Worm (Caenorhabditis elegans) whole organism, L4 larva: Measurements from ENCODE around the gene D1046.2.

ENCODE experiments used
- F10B5.3 ChIP-seq: sonication (generic microtip); optimal IDR thresholded peaks from 2 replicates; lab custom pipeline; 2016; ENCODE audit warnings: mild to moderate bottlenecking, missing genetic modification characterization, missing compliant biosample characterization
- F26F4.8 ChIP-seq: fragments of 200-800 bp; sonication (Bioruptor generic); conservative IDR thresholded peaks from 2 replicates; pipeline ENCODE4 v1.3.6; 2022; ENCODE audit warnings: missing genetic modification characterization, missing compliant biosample characterization
- F37D6.2 ChIP-seq: sonication (generic microtip); optimal IDR thresholded peaks from 2 replicates; lab custom pipeline; 2016; ENCODE audit warnings: mild to moderate bottlenecking, missing genetic modification characterization, missing compliant biosample characterization
- R02D3.7 ChIP-seq: fragments of 150-350 bp; sonication (generic microtip); optimal IDR thresholded peaks from 3 replicates; lab custom pipeline; 2014; ENCODE audit warnings: missing biosample characterization, missing genetic modification characterization
- T26A8.4 ChIP-seq: fragments of 200-800 bp; sonication (Bioruptor generic); IDR thresholded peaks from 2 replicates; pipeline ENCODE4 v1.3.6; 2022; ENCODE audit warnings: missing genetic modification characterization, missing compliant biosample characterization
- Y105C5A.15 ChIP-seq: fragments of 200-800 bp; sonication (Bioruptor generic); IDR thresholded peaks from 2 replicates; pipeline ENCODE4 v1.3.6; 2022; ENCODE audit warnings: missing genetic modification characterization, missing compliant biosample characterization
- Y48G9A.11 ChIP-seq: fragments of 200-800 bp; sonication (Bioruptor generic); IDR thresholded peaks from 2 replicates; pipeline ENCODE4 v1.3.6; 2022; ENCODE audit warnings: missing genetic modification reagents, missing genetic modification characterization, missing compliant biosample characterization
- Y75B8A.6 ChIP-seq: fragments of 200-800 bp; sonication (Bioruptor generic); IDR thresholded peaks from 2 replicates; pipeline ENCODE4 v1.3.6; 2022; ENCODE audit warnings: missing genetic modification reagents, missing genetic modification characterization, missing compliant biosample characterization
- ZK546.5 ChIP-seq, 2 experiments: sonication (generic microtip); optimal IDR thresholded peaks; 2 replicates each; lab custom pipeline; 2017; ENCODE audit warnings: missing biosample characterization in 2 of 2, missing genetic modification characterization in 2 of 2
- ama-1 ChIP-seq: fragments of 150-350 bp; optimal IDR thresholded peaks from 2 replicates; lab custom pipeline; 2014; ENCODE audit warnings: inconsistent platforms, mixed read lengths
- attf-4 ChIP-seq: sonication (generic microtip); optimal IDR thresholded peaks from 3 replicates; lab custom pipeline; 2017; ENCODE audit warnings: missing biosample characterization, missing genetic modification characterization
- ceh-32 ChIP-seq: sonication (generic microtip); optimal IDR thresholded peaks from 2 replicates; lab custom pipeline; 2016; ENCODE audit warnings: mild to moderate bottlenecking, missing genetic modification characterization, missing compliant biosample characterization; ENCODE audit not compliant: poor library complexity
- ceh-44 ChIP-seq: fragments of 200-800 bp; sonication (Bioruptor generic); IDR thresholded peaks from 2 replicates; pipeline ENCODE4 v1.3.6; 2022; ENCODE audit warnings: missing genetic modification reagents, missing genetic modification characterization, missing compliant biosample characterization
- ceh-82 ChIP-seq: sonication (generic microtip); optimal IDR thresholded peaks from 2 replicates; lab custom pipeline; 2017; ENCODE audit warnings: missing biosample characterization, missing genetic modification characterization
- ces-1 ChIP-seq: fragments of 150-350 bp; sonication (generic microtip); optimal IDR thresholded peaks from 4 replicates; lab custom pipeline; 2014; ENCODE audit warnings: missing biosample characterization, missing genetic modification reagents, missing genetic modification characterization
- ctbp-1 ChIP-seq: fragments of 200-800 bp; sonication (Bioruptor generic); IDR thresholded peaks from 2 replicates; pipeline ENCODE4 v1.3.6; 2022; ENCODE audit warnings: missing genetic modification reagents, missing genetic modification characterization, missing compliant biosample characterization
- daf-16 ChIP-seq, 3 experiments: sonication (generic microtip); optimal IDR thresholded peaks; 2 replicates each; lab custom pipeline; 2016 to 2017; ENCODE audit warnings: missing genetic modification characterization in 3 of 3, missing genetic modification reagents in 3 of 3, mild to moderate bottlenecking in 2 of 3, missing compliant biosample characterization in 2 of 3, missing biosample characterization in 1 of 3, moderate library complexity in 1 of 3
- daf-19 ChIP-seq: fragments of 200-800 bp; sonication (Bioruptor generic); conservative IDR thresholded peaks from 2 replicates; pipeline ENCODE4 v1.3.6; 2022; ENCODE audit warnings: missing genetic modification characterization, missing compliant biosample characterization
- dmd-6 ChIP-seq: fragments of 200-800 bp; sonication (Bioruptor generic); IDR thresholded peaks from 2 replicates; pipeline ENCODE4 v1.3.6; 2022; ENCODE audit warnings: missing genetic modification reagents, missing genetic modification characterization, missing compliant biosample characterization
- dmd-9 ChIP-seq: fragments of 200-800 bp; sonication (Bioruptor generic); IDR thresholded peaks from 2 replicates; pipeline ENCODE4 v1.3.6; 2022; ENCODE audit warnings: missing genetic modification reagents, missing genetic modification characterization, missing compliant biosample characterization
- dve-1 ChIP-seq: sonication (generic microtip); optimal IDR thresholded peaks from 2 replicates; lab custom pipeline; 2017; ENCODE audit warnings: antibody characterized with exemption, mild to moderate bottlenecking, missing genetic modification characterization, missing compliant biosample characterization; ENCODE audit not compliant: insufficient read depth
- egl-43 ChIP-seq: fragments of 200-800 bp; sonication (Bioruptor generic); IDR thresholded peaks from 2 replicates; pipeline ENCODE4 v1.3.6; 2022; ENCODE audit warnings: missing genetic modification reagents, missing genetic modification characterization, missing compliant biosample characterization
- fkh-10 ChIP-seq: fragments of 150-350 bp; optimal IDR thresholded peaks from 2 replicates; lab custom pipeline; 2014; ENCODE audit warnings: missing biosample characterization, missing genetic modification reagents, missing genetic modification characterization
- fos-1 ChIP-seq: fragments of 150-350 bp; optimal IDR thresholded peaks from 2 replicates; lab custom pipeline; 2014; ENCODE audit warnings: missing biosample characterization, missing genetic modification characterization
- gei-8 ChIP-seq: fragments of 200-800 bp; sonication (Bioruptor generic); optimal IDR thresholded peaks from 2 replicates; lab custom pipeline; 2018; ENCODE audit warnings: mild to moderate bottlenecking, missing genetic modification characterization, missing compliant biosample characterization
- hif-1 ChIP-seq, 2 experiments: sonication (generic microtip); optimal IDR thresholded peaks; 2 replicates each; lab custom pipeline; 2016 to 2017; ENCODE audit warnings: missing compliant biosample characterization in 2 of 2, missing genetic modification characterization in 2 of 2, missing genetic modification reagents in 2 of 2, missing genotype in 2 of 2, mild to moderate bottlenecking in 1 of 2
- hlh-11 ChIP-seq: fragments of 200-800 bp; sonication (Bioruptor generic); optimal IDR thresholded peaks from 2 replicates; lab custom pipeline; 2018; ENCODE audit warnings: mild to moderate bottlenecking, missing genetic modification characterization, missing compliant biosample characterization
- hlh-30 ChIP-seq: sonication (generic microtip); optimal IDR thresholded peaks from 2 replicates; lab custom pipeline; 2017; ENCODE audit warnings: antibody characterized with exemption, mild to moderate bottlenecking, missing genetic modification characterization, missing compliant biosample characterization; ENCODE audit not compliant: insufficient read depth
- madf-5 ChIP-seq, 2 experiments: fragments of 200-800 bp; sonication (Bioruptor generic); IDR thresholded peaks; 2 replicates each; pipeline ENCODE4 v1.3.6; 2022; ENCODE audit warnings: missing compliant biosample characterization in 2 of 2, missing genetic modification characterization in 2 of 2
- madf-9 ChIP-seq: fragments of 200-800 bp; sonication (Bioruptor generic); conservative IDR thresholded peaks from 2 replicates; pipeline ENCODE4 v1.3.6; 2022; ENCODE audit warnings: missing genetic modification reagents, missing genetic modification characterization, missing compliant biosample characterization
- mep-1 ChIP-seq: fragments of 150-350 bp; sonication (generic microtip); optimal IDR thresholded peaks from 3 replicates; lab custom pipeline; 2014; ENCODE audit warnings: missing biosample characterization, missing genetic modification characterization
- mes-2 ChIP-seq: sonication (generic microtip); optimal IDR thresholded peaks from 2 replicates; lab custom pipeline; 2016; ENCODE audit warnings: missing genotype, mild to moderate bottlenecking, missing genetic modification characterization, missing compliant biosample characterization; ENCODE audit not compliant: poor library complexity, severe bottlenecking
- nhr-102 ChIP-seq: sonication (generic microtip); optimal IDR thresholded peaks from 2 replicates; lab custom pipeline; 2016; ENCODE audit warnings: mild to moderate bottlenecking, missing genetic modification characterization, moderate library complexity, missing compliant biosample characterization
- nhr-11 ChIP-seq: fragments of 150-350 bp; optimal IDR thresholded peaks from 2 replicates; lab custom pipeline; 2014; ENCODE audit warnings: missing biosample characterization, missing genetic modification characterization
- nhr-111 ChIP-seq: fragments of 200-800 bp; sonication (Bioruptor generic); optimal IDR thresholded peaks from 2 replicates; lab custom pipeline; 2018; ENCODE audit warnings: mild to moderate bottlenecking, missing genetic modification characterization, missing compliant biosample characterization
- nhr-237 ChIP-seq: sonication (generic microtip); optimal IDR thresholded peaks from 2 replicates; lab custom pipeline; 2017; ENCODE audit warnings: missing biosample characterization, missing genetic modification characterization
- nhr-25 ChIP-seq: sonication (generic microtip); optimal IDR thresholded peaks from 2 replicates; lab custom pipeline; 2017; ENCODE audit warnings: missing genetic modification characterization, mild to moderate bottlenecking, missing compliant biosample characterization, antibody characterized with exemption, moderate library complexity, borderline replicate concordance; ENCODE audit not compliant: insufficient read depth
- nhr-41 ChIP-seq: fragments of 200-800 bp; sonication (Bioruptor generic); IDR thresholded peaks from 2 replicates; pipeline ENCODE4 v1.3.6; 2022; ENCODE audit warnings: missing genetic modification reagents, missing genetic modification characterization, missing compliant biosample characterization
- nhr-48 ChIP-seq: sonication (generic microtip); optimal IDR thresholded peaks from 2 replicates; lab custom pipeline; 2016; ENCODE audit warnings: mild to moderate bottlenecking, missing genetic modification characterization, missing compliant biosample characterization
- nhr-6 ChIP-seq: fragments of 150-350 bp; optimal IDR thresholded peaks from 2 replicates; lab custom pipeline; 2014; ENCODE audit warnings: missing biosample characterization, missing genetic modification characterization
- nhr-76 ChIP-seq: fragments of 150-350 bp; optimal IDR thresholded peaks from 2 replicates; lab custom pipeline; 2014; ENCODE audit warnings: missing biosample characterization, missing genetic modification characterization
- sdz-12 ChIP-seq: fragments of 200-800 bp; sonication (Bioruptor generic); optimal IDR thresholded peaks from 2 replicates; lab custom pipeline; 2018; ENCODE audit warnings: mild to moderate bottlenecking, missing genetic modification characterization, missing compliant biosample characterization
- snpc-1.2 ChIP-seq: fragments of 200-800 bp; sonication (Bioruptor generic); IDR thresholded peaks from 2 replicates; pipeline ENCODE4 v1.3.6; 2022; ENCODE audit warnings: missing genetic modification reagents, missing genetic modification characterization, missing compliant biosample characterization
- unc-130 ChIP-seq: sonication (generic microtip); optimal IDR thresholded peaks from 2 replicates; lab custom pipeline; 2016; ENCODE audit warnings: missing genetic modification reagents, missing genetic modification characterization, missing compliant biosample characterization
- unc-62 ChIP-seq, 3 experiments: fragments of 150-350 bp in 1 of 3; sonication (generic microtip); optimal IDR thresholded peaks in 2 of 3; peaks in 1 of 3; 1 replicate in 1 of 3; 2 replicates in 2 of 3; lab custom pipeline; 2014 to 2017; ENCODE audit warnings: missing biosample characterization in 3 of 3, missing genetic modification characterization in 3 of 3, missing genetic modification reagents in 3 of 3, missing genotype in 1 of 3
- zag-1 ChIP-seq: fragments of 150-350 bp; optimal IDR thresholded peaks from 2 replicates; lab custom pipeline; 2014; ENCODE audit warnings: missing biosample characterization, missing genetic modification characterization
- zfp-3 ChIP-seq: fragments of 200-800 bp; sonication (Bioruptor generic); conservative IDR thresholded peaks from 2 replicates; pipeline ENCODE4 v1.3.6; 2022; ENCODE audit warnings: missing genetic modification reagents, missing genetic modification characterization, missing compliant biosample characterization
- zip-11 ChIP-seq: fragments of 200-800 bp; sonication (Bioruptor generic); IDR thresholded peaks from 2 replicates; pipeline ENCODE4 v1.3.6; 2022; ENCODE audit warnings: missing genetic modification characterization, missing compliant biosample characterization
- zip-2 ChIP-seq: fragments of 150-350 bp; optimal IDR thresholded peaks from 2 replicates; lab custom pipeline; 2014; ENCODE audit warnings: missing biosample characterization, missing genetic modification characterization
- ztf-7 ChIP-seq: fragments of 150-350 bp; optimal IDR thresholded peaks from 2 replicates; lab custom pipeline; 2014; ENCODE audit warnings: missing biosample characterization, missing genetic modification characterization

The D1046.2 gene

ce11 chrIV:8893746-8894145, 32.1 kb downstream of the D1046.2 start, which contains the start of gene rad-54.L2 (continued):
- no peak for TF ChIP-seq F37D6.2 (tag; lab: Kevin White, UChicago)
- TF ChIP-seq ctbp-1 (GFP tag; lab: Robert Waterston, UW): no peak
- no peak for TF ChIP-seq daf-19 (GFP tag; lab: Robert Waterston, UW)
- TF ChIP-seq dmd-9 (GFP tag; lab: Robert Waterston, UW): no peak
- TF ChIP-seq F26F4.8: no peak
- TF ChIP-seq ama-1 (lab: Kevin White, UChicago): peak; percentile 72
- TF ChIP-seq nhr-76 (tag; lab: Kevin White, UChicago): no peak
- peak in 1 of 2 experiments; percentile 24 for TF ChIP-seq daf-16 (GFP tag; optimal IDR thresholded peaks at IDR 0.05; lab: Kevin White, UChicago)
- TF ChIP-seq daf-16 (tag; optimal IDR thresholded peaks at IDR 0.05; lab: Kevin White, UChicago): peak; percentile 88
- TF ChIP-seq gei-8 (GFP tag; lab: Kevin White, UChicago): no peak
- no peak for TF ChIP-seq nhr-25 (tag; lab: Kevin White, UChicago)
- TF ChIP-seq zip-11 (GFP tag; lab: Robert Waterston, UW): no peak
- TF ChIP-seq sdz-12 (GFP tag; lab: Kevin White, UChicago): no peak
- no peak for TF ChIP-seq Y75B8A.6 (GFP tag; lab: Robert Waterston, UW)
- TF ChIP-seq nhr-11: peak; percentile 8
- TF ChIP-seq Y48G9A.11: no peak
- no peak for TF ChIP-seq nhr-237 (tag; lab: Kevin White, UChicago)
- TF ChIP-seq nhr-41 (GFP tag; lab: Robert Waterston, UW): no peak
- peak; percentile 24 for TF ChIP-seq unc-130 (GFP tag; lab: Kevin White, UChicago)
- peak; percentile 5 for TF ChIP-seq ztf-7 (tag; lab: Kevin White, UChicago)
- peak; percentile 81 for TF ChIP-seq dve-1 (tag; lab: Kevin White, UChicago)
- TF ChIP-seq ces-1 (GFP tag; lab: Kevin White, UChicago): no peak
- no peak for TF ChIP-seq attf-4
- peak; percentile 32 for TF ChIP-seq nhr-102
- TF ChIP-seq nhr-111: no peak
- TF ChIP-seq dmd-6 (GFP tag; lab: Robert Waterston, UW): peak; percentile 41; the same call in 1 of the 2 replicates
- TF ChIP-seq zag-1: no peak
- TF ChIP-seq hlh-11: peak; percentile 66
- no peak for TF ChIP-seq zfp-3 (GFP tag; lab: Robert Waterston, UW)
- no peak for TF ChIP-seq egl-43
- TF ChIP-seq ZK546.5 (tag; optimal IDR thresholded peaks at IDR 0.05; lab: Kevin White, UChicago): no peak
- no peak for TF ChIP-seq R02D3.7 (tag; lab: Kevin White, UChicago)
- TF ChIP-seq hif-1 (tag; optimal IDR thresholded peaks at IDR 0.05; lab: Kevin White, UChicago): peak in 1 of 2 experiments; percentile 26
- peak; percentile 95 for TF ChIP-seq hlh-30 (tag; lab: Kevin White, UChicago)
- TF ChIP-seq madf-9 (GFP tag; lab: Robert Waterston, UW): no peak
- TF ChIP-seq zip-2 (tag; lab: Kevin White, UChicago): no peak
- no peak for TF ChIP-seq unc-62 (GFP tag; optimal IDR thresholded peaks at IDR 0.05 in 1 of 2; lab: Kevin White, UChicago)
- no peak for TF ChIP-seq unc-62 (tag; optimal IDR thresholded peaks at IDR 0.05; lab: Kevin White, UChicago)
- no peak for TF ChIP-seq snpc-1.2 (GFP tag; lab: Robert Waterston, UW)
- no peak for TF ChIP-seq ceh-44 (GFP tag; lab: Robert Waterston, UW)
- no peak for TF ChIP-seq ceh-82 (tag; lab: Kevin White, UChicago)
- TF ChIP-seq T26A8.4: no peak
- TF ChIP-seq mes-2 (tag; lab: Kevin White, UChicago): peak; percentile 79
- no peak for TF ChIP-seq F10B5.3 (tag; lab: Kevin White, UChicago)
- no peak for TF ChIP-seq madf-5 (GFP tag; IDR thresholded peaks at IDR 0.05; lab: Robert Waterston, UW)
- peak; percentile 35 for TF ChIP-seq nhr-48 (tag; lab: Kevin White, UChicago)
- no peak for TF ChIP-seq ceh-32 (tag; lab: Kevin White, UChicago)
- TF ChIP-seq fkh-10 (GFP tag; lab: Kevin White, UChicago): peak; percentile 1
- peak; percentile 52 for TF ChIP-seq nhr-6
- TF ChIP-seq Y105C5A.15 (GFP tag; lab: Robert Waterston, UW): no peak
- no peak for TF ChIP-seq fos-1 (tag; lab: Kevin White, UChicago)
- TF ChIP-seq mep-1 (tag; lab: Kevin White, UChicago): peak; percentile 76
